Fruit fly (Drosophila melanogaster) Kc167 (cell line): ENCODE measurements around the gene CG17768.

Source experiments
- Myc ChIP-seq: fragments of >200 bp; optimal IDR thresholded peaks from 2 replicates; lab custom pipeline; 2017; ENCODE audit warnings: missing external identifiers
- Sin3A ChIP-seq: fragments of >200 bp; optimal IDR thresholded peaks from 2 replicates; lab custom pipeline; 2018; ENCODE audit warnings: missing external identifiers
- h ChIP-seq: fragments of >200 bp; optimal IDR thresholded peaks from 3 replicates; lab custom pipeline; 2018; ENCODE audit warnings: missing external identifiers
- insv ChIP-seq: fragments of >200 bp; optimal IDR thresholded peaks from 3 replicates; lab custom pipeline; 2018; ENCODE audit warnings: missing external identifiers
- psq ChIP-seq: fragments of >200 bp; optimal IDR thresholded peaks from 2 replicates; lab custom pipeline; 2017; ENCODE audit warnings: missing external identifiers
- ttk ChIP-seq: sonication (Bioruptor generic); optimal IDR thresholded peaks from 2 replicates; lab custom pipeline; 2017; ENCODE audit warnings: missing external identifiers

The CG17768 gene

DNA sequence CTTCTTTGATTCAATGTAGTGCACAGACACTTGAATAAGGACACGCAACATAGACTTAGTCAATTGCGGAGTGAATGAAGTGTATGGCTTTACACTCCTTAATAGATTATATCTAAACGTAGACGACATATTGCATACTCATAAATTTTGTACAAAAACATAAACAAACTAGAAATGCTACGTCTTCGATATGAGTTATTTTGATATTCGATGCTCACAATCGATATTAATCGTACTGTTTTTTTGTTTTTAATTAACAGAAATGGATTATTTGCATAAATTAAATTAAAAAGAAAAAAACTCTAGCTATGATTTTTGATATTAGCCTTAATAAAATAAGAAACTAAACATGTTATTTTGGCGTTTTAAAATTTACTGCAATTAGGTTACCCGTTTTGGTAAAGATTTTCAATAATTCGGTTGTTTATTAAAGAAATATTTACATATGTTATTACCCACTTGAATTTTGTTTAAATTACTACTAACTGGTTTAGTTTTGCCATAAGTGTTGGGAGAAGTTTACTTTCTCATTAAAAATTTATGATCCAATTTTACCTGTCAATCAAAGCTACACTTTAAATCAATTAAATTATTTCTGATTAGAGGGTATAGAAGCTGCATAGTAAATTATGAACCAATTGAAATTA, at the start of gene CG17768, which contains the start of the genes LSm-4 and Ir31a:
CG17768 (minus strand) TSS at position 196 of the 647 bp plus-strand sequence.
LSm-4 (minus strand) TSS at position 196 of the 647 bp plus-strand sequence.
Ir31a (plus strand) TSS at position 558 of the 647 bp plus-strand sequence.
- no peak for TF ChIP-seq h
- no peak for TF ChIP-seq Sin3A (lab: Kevin White, UChicago)
- no peak for TF ChIP-seq ttk (lab: Kevin White, UChicago)
- no peak for TF ChIP-seq psq (lab: Kevin White, UChicago)
- no peak for TF ChIP-seq Myc (lab: Kevin White, UChicago)
- TF ChIP-seq insv (lab: Kevin White, UChicago) = no peak

DNA sequence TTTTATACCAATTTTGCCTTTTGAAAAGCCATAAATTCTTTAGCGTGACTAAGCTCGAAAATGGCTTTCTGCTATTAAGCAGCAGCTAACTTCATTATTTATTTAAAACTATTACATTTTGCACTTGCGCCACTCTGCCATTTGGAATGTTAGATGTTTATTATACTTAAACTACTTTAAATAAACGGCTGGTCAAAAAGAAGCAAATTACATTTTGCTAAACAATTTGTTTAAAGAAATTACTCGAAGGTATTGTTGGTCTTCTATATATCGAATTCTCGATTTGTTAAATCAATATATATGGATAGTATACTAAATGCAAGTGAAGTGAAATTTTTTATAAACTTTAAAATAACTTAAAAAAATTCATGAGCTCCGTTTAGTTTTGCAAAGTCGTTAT, 47.3 kb upstream of the CG17768 start, which contains the start of gene ppk10:
ppk10 (minus strand) TSS at position 101 of the 400 bp plus-strand sequence.
- no peak for TF ChIP-seq psq (lab: Kevin White, UChicago)
- no peak for TF ChIP-seq Sin3A (lab: Kevin White, UChicago)
- no peak for TF ChIP-seq h
- TF ChIP-seq Myc (lab: Kevin White, UChicago) = no peak
- TF ChIP-seq insv (lab: Kevin White, UChicago) = no peak
- no peak for TF ChIP-seq ttk (lab: Kevin White, UChicago)

DNA sequence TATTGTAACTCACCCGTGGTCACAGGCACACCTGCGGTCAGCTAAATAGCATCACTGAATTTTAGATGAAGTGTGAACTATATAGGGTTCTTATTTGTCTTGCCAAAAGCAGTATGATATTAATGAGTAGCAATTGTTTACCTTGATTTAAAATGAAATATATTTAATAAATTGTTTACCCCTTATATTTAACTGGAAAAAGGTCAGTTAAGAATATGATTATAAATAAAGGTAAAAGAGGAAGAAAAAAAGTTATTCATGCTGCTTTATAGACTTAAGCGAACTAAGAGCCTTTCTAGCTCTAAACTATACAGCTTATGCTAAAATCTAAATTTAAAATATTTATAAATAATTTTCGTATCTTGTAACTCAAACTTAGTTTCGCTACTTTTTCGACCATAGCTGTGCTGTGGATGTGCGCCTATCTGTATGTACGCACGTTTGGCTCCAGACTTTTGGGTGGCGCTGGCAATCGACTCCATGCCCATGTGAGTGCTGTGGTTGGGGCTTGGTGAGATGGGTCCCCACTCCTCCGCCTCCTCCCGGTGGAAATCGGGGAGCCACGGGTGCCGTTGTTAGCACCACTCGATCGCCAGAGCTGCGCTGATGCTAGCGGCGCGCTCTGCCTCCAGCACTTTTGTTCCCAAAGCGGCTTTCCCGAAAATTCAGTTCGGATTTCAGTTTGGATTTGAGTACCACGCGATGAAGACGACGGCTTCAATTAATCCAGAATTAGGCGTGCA, 37.2 kb upstream of the CG17768 start, which contains the start of gene loh:
loh (plus strand) TSS at position 487 of the 743 bp plus-strand sequence.
- TF ChIP-seq Sin3A (lab: Kevin White, UChicago) = no peak
- TF ChIP-seq psq (lab: Kevin White, UChicago) = no peak
- no peak for TF ChIP-seq h
- TF ChIP-seq Myc (lab: Kevin White, UChicago) = no peak
- no peak for TF ChIP-seq insv (lab: Kevin White, UChicago)
- TF ChIP-seq ttk (lab: Kevin White, UChicago) = no peak

DNA sequence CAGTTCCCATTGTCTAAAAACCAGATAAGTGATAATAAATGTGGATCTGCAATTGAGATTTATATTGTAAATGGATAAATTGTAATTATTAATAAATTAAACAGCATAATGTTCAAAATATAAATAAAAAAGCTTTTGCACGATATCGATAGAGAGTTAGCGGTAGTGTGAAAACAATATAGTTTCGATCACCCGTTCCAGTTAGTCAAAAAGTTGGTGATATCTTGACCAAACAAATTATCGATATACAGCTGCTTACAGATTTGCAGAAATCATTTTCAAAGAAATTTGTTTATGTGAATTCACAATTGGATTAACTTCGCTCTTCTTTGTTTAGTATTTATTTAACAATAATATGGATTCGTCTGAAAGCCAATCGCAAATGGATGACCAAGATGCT, 34.2 kb upstream of the CG17768 start, which contains the start of gene Nse4:
Nse4 (plus strand) TSS at position 267 of the 400 bp plus-strand sequence.
- TF ChIP-seq Myc (lab: Kevin White, UChicago) = no peak
- TF ChIP-seq h = no peak
- no peak for TF ChIP-seq Sin3A (lab: Kevin White, UChicago)
- TF ChIP-seq ttk (lab: Kevin White, UChicago) = no peak
- no peak for TF ChIP-seq psq (lab: Kevin White, UChicago)
- no peak for TF ChIP-seq insv (lab: Kevin White, UChicago)

DNA sequence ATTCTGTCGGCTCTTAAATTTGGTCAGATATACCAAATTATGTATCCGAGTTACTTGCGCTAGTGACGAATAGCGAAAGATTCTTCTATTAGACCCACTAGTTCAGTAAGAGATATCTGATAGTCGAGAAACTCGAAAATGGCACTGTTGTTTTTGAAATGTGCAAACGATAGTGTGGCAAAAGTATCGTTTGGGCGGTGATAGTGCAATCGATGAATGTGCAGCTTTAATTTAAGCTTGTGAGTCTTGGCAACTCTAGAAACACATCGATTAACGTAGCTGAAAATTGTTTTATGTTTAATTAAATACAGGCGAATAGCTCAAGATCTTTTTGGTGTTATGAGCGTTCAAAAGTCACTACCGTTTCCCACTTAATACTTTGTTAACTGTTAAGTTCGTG, 32.3 kb upstream of the CG17768 start, which contains the start of gene STUB1:
STUB1 (plus strand) TSS at position 232 of the 400 bp plus-strand sequence.
- TF ChIP-seq h (no peak), Myc (lab: Kevin White, UChicago) (no peak), ttk (lab: Kevin White, UChicago) (no peak), insv (lab: Kevin White, UChicago) (no peak), psq (lab: Kevin White, UChicago) (no peak), Sin3A (lab: Kevin White, UChicago) (no peak)

DNA sequence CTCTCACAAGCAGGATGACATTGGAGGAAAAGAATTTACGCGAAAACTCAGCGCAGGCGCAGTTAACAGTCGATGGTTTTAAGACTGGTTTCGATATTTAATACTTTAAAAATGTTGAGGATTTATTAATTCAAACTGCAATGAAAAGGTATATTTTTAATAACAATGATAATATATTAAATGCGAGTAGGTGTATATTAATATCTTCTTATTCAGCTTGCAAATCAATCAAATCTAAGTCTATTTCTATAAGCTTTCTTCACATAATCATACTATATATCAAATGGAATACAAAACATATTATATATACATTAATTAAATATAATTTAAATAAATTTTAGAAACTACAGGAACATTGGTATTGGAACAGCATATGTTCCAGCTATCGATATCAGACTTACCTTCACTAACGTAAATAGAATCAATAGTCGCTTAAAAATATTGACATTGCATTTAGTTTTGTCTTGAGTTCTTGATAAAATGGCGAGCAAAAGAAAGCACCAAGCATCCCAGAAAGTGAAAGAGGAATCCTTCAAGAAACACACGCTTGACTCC, 30.7 kb upstream of the CG17768 start, which contains the start of the genes TBC1D16 and holn1:
TBC1D16 (minus strand) TSS at position 51 of the 555 bp plus-strand sequence.
holn1 (plus strand) TSS at position 390 of the 555 bp plus-strand sequence.
- TF ChIP-seq Sin3A (lab: Kevin White, UChicago) = no peak
- no peak for TF ChIP-seq ttk (lab: Kevin White, UChicago)
- no peak for TF ChIP-seq insv (lab: Kevin White, UChicago)
- TF ChIP-seq Myc (lab: Kevin White, UChicago) = no peak
- no peak for TF ChIP-seq psq (lab: Kevin White, UChicago)
- no peak for TF ChIP-seq h

DNA sequence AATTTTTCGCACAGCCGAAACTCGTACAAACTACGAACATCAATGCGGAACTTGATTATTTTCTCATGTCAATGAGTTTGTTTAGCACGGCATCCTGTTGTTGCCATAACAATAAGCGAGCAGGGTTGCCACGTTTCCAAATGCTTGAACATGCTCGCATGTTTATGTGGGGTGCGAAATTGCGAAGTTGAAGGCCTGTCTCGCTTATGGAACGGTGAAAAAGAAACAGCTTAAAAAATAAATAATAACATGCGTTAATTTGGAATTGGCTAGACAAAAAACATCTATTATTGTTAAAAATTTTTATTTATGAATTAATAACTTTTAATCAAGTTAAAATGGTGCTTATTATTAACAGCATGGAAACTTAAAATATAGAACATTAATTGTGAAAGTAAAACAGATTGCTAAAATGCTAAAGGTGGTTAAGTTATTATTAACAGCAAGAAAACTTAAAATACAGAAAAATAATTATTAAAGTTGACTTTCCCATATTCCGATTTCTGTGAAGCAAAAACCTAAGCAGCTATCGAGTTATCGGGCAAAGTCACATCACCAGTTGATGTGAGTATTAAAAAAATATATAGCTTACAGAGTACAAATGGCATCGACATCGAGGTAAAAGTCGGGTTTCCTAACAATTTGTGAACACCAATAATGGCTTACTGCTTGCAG, 25.9 kb upstream of the CG17768 start, which contains the start of the genes Bug22 and TfIIB:
Bug22 (minus strand) TSS at position 117 of the 675 bp plus-strand sequence.
TfIIB (plus strand) TSS at position 537 of the 675 bp plus-strand sequence.
- no peak for TF ChIP-seq h
- TF ChIP-seq psq (lab: Kevin White, UChicago) = no peak
- no peak for TF ChIP-seq Sin3A (lab: Kevin White, UChicago)
- TF ChIP-seq Myc (lab: Kevin White, UChicago) = no peak
- TF ChIP-seq insv (lab: Kevin White, UChicago) = no peak
- no peak for TF ChIP-seq ttk (lab: Kevin White, UChicago)

DNA sequence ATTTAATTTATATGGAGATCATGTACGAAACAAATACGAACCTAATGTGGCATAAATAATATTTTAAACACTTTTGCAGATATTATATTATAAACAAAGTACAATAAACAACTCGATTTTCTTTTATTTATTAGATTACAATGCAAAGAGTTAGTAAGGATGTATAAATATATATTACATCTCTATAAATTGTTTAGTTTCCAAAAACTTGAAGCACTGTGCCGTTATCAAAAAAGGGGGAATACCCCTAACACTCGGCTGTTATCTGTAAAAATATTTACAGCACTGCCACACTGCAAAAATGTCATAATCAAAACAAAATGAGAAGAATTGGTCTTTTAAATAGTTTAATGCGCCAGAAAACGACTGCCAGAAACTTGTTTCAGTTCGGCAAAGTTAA, 23.5 kb upstream of the CG17768 start, which contains the start of gene CG5188:
CG5188 (plus strand) TSS at position 302 of the 400 bp plus-strand sequence.
- no peak for TF ChIP-seq psq (lab: Kevin White, UChicago)
- TF ChIP-seq insv (lab: Kevin White, UChicago) = no peak
- TF ChIP-seq h = no peak
- TF ChIP-seq ttk (lab: Kevin White, UChicago) = no peak
- no peak for TF ChIP-seq Myc (lab: Kevin White, UChicago)
- no peak for TF ChIP-seq Sin3A (lab: Kevin White, UChicago)

DNA sequence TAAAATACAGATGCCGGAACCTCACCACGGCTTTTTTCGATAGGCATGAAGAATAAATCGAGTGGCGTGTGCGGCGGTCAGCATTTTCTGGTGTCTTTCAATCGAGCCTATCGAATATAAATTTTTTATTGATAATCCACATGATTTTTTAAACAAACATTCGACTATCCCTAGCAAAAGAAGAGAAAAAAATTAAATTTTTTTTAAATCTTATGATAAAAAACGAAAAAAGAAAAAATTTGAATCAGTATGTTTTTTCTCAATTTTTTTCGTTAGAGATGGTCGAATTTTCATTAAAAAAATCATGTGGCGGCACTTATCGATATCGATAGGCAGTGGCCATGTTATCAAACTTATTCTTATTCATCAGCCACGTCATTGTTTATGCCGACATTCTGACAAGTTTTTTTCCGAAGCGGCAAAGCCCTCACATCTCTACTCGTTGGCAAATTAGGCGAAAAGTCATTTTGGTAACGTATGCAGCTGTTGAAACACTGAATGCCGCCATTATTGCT, 21.6 kb upstream of the CG17768 start, which contains the start of the genes SmB and KdelR:
SmB (minus strand) TSS at position 94 of the 515 bp plus-strand sequence.
KdelR (plus strand) TSS at position 354 of the 515 bp plus-strand sequence.
- TF ChIP-seq ttk (lab: Kevin White, UChicago) (no peak), insv (lab: Kevin White, UChicago) (no peak), Sin3A (lab: Kevin White, UChicago) (no peak), psq (lab: Kevin White, UChicago) (no peak)

DNA sequence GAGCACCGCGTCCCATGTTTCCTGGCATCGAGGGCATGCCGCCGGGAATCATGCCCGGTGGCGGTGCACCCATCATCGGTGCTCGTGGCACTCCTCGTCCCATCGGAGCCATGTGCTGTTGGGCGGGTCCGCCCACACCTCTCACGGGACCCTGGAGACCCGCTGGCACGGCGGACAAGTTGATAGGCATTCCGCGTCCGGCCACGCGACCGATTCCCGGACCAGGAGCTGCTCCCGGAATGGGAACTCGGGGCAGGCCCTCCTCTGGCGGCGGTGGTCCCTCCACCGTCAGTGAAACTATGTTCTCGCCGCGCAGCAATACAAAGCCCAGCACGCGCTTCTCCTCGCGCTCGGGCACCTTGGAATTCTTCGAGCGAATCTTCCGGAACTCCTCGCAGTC, 20.6 kb upstream of the CG17768 start:
- no peak for TF ChIP-seq Myc (lab: Kevin White, UChicago)
- TF ChIP-seq h = no peak
- no peak for TF ChIP-seq insv (lab: Kevin White, UChicago)
- no peak for TF ChIP-seq psq (lab: Kevin White, UChicago)
- TF ChIP-seq Sin3A (lab: Kevin White, UChicago) = no peak
- no peak for TF ChIP-seq ttk (lab: Kevin White, UChicago)
